Fruit fly (Drosophila melanogaster) whole organism, pupa: ENCODE results near the gene PIG-P.

ENCODE experiments used
- CG10348 ChIP-seq: fragments of 200-800 bp; sonication (Bioruptor generic); IDR thresholded peaks from 2 replicates; pipeline ENCODE4 v1.3.6; 2022; ENCODE audit warnings: missing biosample characterization, missing genetic modification characterization
- CG12605 ChIP-seq: fragments of 200-800 bp; sonication (Bioruptor generic); IDR thresholded peaks from 2 replicates; pipeline ENCODE4 v1.3.6; 2022; ENCODE audit warnings: missing biosample characterization, missing genetic modification characterization
- D1 ChIP-seq: fragments of 200-800 bp; sonication (Bioruptor generic); optimal IDR thresholded peaks from 2 replicates; lab custom pipeline; 2018; ENCODE audit warnings: missing biosample characterization, mild to moderate bottlenecking, missing genetic modification characterization, moderate library complexity
- Pif1A ChIP-seq: fragments of 200-800 bp; sonication (Bioruptor generic); optimal IDR thresholded peaks from 3 replicates; lab custom pipeline; 2016; ENCODE audit warnings: missing biosample characterization, missing genetic modification characterization
- Snoo ChIP-seq: fragments of 200-800 bp; sonication (Bioruptor generic); optimal IDR thresholded peaks from 3 replicates; lab custom pipeline; 2017; ENCODE audit warnings: missing biosample characterization, mild to moderate bottlenecking, missing genetic modification characterization, inconsistent platforms

DNA sequence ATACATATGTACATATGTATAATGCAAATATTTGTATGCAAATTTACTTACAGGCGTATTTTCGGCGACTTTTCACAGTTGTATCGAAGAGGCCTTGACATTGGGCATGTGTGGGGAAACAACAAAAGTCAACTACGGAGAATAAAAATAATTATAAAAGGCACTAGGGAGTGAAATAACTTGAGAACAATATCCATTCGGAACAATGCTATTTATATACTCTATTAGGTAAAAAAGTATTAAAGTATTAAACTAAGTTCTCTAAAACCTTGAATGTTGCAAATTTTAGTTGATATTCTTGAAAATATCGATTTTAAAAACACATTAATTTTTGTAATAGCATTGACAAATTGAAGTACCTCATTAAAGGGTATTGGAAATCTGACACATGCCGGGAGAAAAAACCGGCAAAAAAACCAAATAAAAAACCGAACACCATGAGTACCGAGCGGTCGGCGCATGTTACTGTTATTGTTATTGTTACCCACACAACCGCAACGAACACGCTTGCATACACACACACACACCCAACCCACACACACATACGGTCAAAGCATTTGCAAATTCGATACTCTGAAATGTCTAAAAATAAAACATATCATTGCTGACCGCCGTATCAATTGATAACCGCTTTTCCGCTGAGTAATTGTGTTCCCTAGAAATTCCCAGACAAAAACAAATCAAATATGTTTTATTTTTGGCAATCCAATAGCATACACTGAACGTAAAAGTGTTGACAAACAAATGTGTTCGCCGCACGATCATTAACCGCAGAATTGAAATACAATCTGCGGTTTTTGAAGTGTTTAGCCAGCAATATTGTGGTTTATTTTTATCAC is 46.5 kb upstream of the PIG-P start:
- TF ChIP-seq CG10348 (GFP tag; lab: Robert Waterston, UW) (no peak), CG12605 (GFP tag; lab: Robert Waterston, UW) (no peak), D1 (tag; lab: Kevin White, UChicago) (no peak), Pif1A (GFP tag; lab: Kevin White, UChicago) (peak; percentile 37), Snoo (tag; lab: Kevin White, UChicago) (peak; percentile 76)
